Worm (Caenorhabditis elegans): ENCODE measurements around the gene C05E11.7.

C05E11.7 gene

ce11 chrX:4578581-4578980, 6.9 kb downstream of the C05E11.7 start:
- no peak for TF ChIP-seq ceh-27 (GFP tag; optimal IDR thresholded peaks at IDR 0.05)
- TF ChIP-seq snpc-1.1 (tag; optimal IDR thresholded peaks at IDR 0.05; ENCODE audit: insufficient read depth): no peak
- no peak for TF ChIP-seq F37B4.10 (GFP tag; IDR thresholded peaks at IDR 0.05)
- TF ChIP-seq mel-28 (tag; optimal IDR thresholded peaks at IDR 0.05; ENCODE audit: borderline replicate concordance): no peak
- no peak for TF ChIP-seq him-1 (tag; optimal IDR thresholded peaks at IDR 0.05)
- TF ChIP-seq dpl-1 (GFP tag; optimal IDR thresholded peaks at IDR 0.05): no peak

ce11 chrX:4577941-4578340, 7.5 kb downstream of the C05E11.7 start, which contains the start of gene C05E11.3:
C05E11.3 (plus strand) TSS chrX:4578241.
- TF ChIP-seq lin-35 (GFP tag; optimal IDR thresholded peaks at IDR 0.05): no peak
- no peak for TF ChIP-seq dpl-1 (GFP tag; optimal IDR thresholded peaks at IDR 0.05)
- TF ChIP-seq lsl-1 (GFP tag; optimal IDR thresholded peaks at IDR 0.05): no peak
- TF ChIP-seq ceh-91 (GFP tag; IDR thresholded peaks at IDR 0.05): no peak

ce11 chrX:4576272-4576671, 9.2 kb downstream of the C05E11.7 start:
- TF ChIP-seq ceh-100 (GFP tag; IDR thresholded peaks at IDR 0.05) (no peak), egrh-3 (GFP tag; IDR thresholded peaks at IDR 0.05) (no peak), rpc-1 (optimal IDR thresholded peaks at IDR 0.05) (no peak), rpc-1 (tag; optimal IDR thresholded peaks at IDR 0.05) (no peak)

- no peak for TF ChIP-seq xnd-1 (tag; optimal IDR thresholded peaks at IDR 0.05)
- no peak for TF ChIP-seq sea-2 (GFP tag; IDR thresholded peaks at IDR 0.05)
- TF ChIP-seq efl-1 (GFP tag; optimal IDR thresholded peaks at IDR 0.05): no peak
- no peak for TF ChIP-seq F52B5.7 (tag; optimal IDR thresholded peaks at IDR 0.05)
- no peak for TF ChIP-seq tlf-1 (GFP tag; optimal IDR thresholded peaks at IDR 0.05)
Observed at ce11 chrX:4574873-4575272, 10.6 kb downstream of the C05E11.7 start.

ce11 chrX:4571137-4571536, 14.3 kb downstream of the C05E11.7 start, which contains the start of gene amt-1:
amt-1 (plus strand) TSS chrX:4571437.
- TF ChIP-seq lag-1 (GFP tag; IDR thresholded peaks at IDR 0.05): no peak
- no peak for TF ChIP-seq ztf-3 (GFP tag; optimal IDR thresholded peaks at IDR 0.05)
- TF ChIP-seq ceh-27 (GFP tag; optimal IDR thresholded peaks at IDR 0.05): no peak
- TF ChIP-seq cebp-2 (GFP tag; IDR thresholded peaks at IDR 0.05): no peak
- TF ChIP-seq nhr-27 (tag; optimal IDR thresholded peaks at IDR 0.05): no peak
- no peak for TF ChIP-seq D2030.7 (GFP tag; IDR thresholded peaks at IDR 0.05)
- TF ChIP-seq F10E7.11 (tag; optimal IDR thresholded peaks at IDR 0.05): no peak
- TF ChIP-seq mel-28 (tag; optimal IDR thresholded peaks at IDR 0.05; ENCODE audit: borderline replicate concordance): no peak
- TF ChIP-seq madf-3 (GFP tag; IDR thresholded peaks at IDR 0.05): no peak
- no peak for TF ChIP-seq lsy-27 (tag; optimal IDR thresholded peaks at IDR 0.05; ENCODE audit: borderline replicate concordance, insufficient read depth)
- TF ChIP-seq madf-10 (tag; optimal IDR thresholded peaks at IDR 0.05): no peak
- TF ChIP-seq mcd-1 (GFP tag; IDR thresholded peaks at IDR 0.05): no peak
- TF ChIP-seq chd-7 (tag; optimal IDR thresholded peaks at IDR 0.05): no peak
- no peak for TF ChIP-seq hlh-12 (tag; optimal IDR thresholded peaks at IDR 0.05)
- TF ChIP-seq egrh-3 (GFP tag; IDR thresholded peaks at IDR 0.05): no peak
- TF ChIP-seq lin-26 (GFP tag; IDR thresholded peaks at IDR 0.05): no peak
- TF ChIP-seq Y67H2A.10 (GFP tag; conservative IDR thresholded peaks at IDR 0.05): no peak
- TF ChIP-seq bed-1 (GFP tag; IDR thresholded peaks at IDR 0.05): no peak
- TF ChIP-seq C06A6.2 (GFP tag; conservative IDR thresholded peaks at IDR 0.05): no peak
- no peak for TF ChIP-seq zim-3 (tag; optimal IDR thresholded peaks at IDR 0.05)

Measured in whole organism, young adult.